Fruit fly (Drosophila melanogaster): Measurements from ENCODE around the gene CG33783.

The CG33783 gene

DNA sequence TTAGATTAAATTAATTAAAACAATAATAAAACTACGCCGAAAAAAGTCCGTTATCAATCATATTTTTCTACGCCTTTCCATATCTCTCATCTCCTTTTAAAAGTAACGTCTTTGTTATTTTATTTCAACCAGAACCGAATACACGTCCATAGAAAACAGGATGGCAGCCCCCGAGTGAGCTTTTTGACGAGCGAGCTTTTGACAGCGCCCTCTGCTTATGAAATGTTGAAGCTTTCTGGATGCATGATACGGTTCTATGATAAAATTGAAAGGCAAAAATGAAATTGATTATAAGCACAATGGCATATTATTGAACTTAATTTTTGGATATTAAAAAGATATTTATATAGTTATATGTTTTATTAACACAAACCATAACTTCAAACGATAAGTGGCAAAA, 10.1 kb downstream of the CG33783 start:
- TF ChIP-seq noc (tag; optimal IDR thresholded peaks at IDR 0.05): no peak

DNA sequence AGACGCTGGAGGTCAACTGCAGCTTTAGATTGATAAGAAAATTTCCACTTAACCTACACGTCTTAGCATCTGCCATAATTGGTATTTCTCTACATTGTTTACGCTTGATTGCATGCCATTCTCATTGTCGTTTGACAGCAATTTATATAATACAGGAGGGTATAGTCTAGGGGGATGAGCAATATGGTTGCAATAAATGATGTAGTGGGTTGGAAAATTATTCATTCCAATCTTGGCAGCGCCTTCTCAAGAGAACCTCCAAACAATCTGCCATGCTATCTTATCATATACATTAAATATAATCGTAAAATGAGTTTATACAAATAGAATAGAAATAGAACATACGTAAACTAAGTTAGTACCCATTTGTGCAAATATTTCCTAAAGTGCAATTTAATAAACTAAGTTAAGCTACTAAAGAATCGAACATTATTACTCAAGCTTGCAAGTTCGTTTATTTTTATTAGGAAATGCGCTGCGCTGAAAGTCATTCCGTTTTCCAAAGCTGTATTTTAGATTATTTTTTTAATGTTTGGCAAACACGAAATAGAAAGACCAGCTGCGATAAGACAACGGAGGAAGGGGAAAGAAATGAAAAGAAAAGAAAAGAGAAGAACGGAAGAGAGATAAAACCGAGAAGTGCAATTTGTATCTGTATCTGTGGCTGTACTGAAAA, 12.0 kb downstream of the CG33783 start:
- no peak for TF ChIP-seq noc (tag; optimal IDR thresholded peaks at IDR 0.05)

DNA sequence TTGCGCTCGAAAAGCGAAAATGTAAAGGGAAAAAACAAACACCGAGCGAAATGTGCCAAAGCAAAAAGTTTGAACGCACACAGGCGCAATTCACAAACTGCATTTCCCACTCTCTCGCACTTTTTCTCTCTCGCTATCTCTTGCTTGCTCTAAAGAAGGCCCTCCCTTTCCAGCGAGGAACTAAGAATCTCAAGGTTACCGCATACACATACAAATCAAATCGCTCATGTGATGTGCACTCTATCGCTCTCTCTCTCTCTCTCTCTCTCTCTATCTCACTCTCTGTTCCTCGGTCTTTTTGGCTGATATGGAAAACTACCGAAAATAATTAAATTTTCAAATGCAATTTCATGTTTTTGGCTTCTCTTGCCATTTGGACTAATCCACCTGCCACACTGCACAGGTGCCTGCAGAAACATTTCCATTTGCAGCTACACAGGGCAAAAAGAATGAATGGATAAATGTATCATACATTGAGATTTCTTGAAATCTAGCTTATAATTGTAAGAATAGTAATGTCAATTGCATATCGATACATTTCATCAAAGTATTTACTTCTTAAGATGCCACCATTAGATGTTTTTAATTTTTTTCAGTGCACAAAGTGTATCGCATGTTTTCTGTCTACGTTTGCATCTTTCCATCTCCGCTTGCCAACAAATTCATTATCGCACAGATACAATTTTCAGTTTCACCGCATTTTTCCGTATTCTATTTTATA, 12.9 kb downstream of the CG33783 start:
- no peak for TF ChIP-seq noc (tag; optimal IDR thresholded peaks at IDR 0.05)

DNA sequence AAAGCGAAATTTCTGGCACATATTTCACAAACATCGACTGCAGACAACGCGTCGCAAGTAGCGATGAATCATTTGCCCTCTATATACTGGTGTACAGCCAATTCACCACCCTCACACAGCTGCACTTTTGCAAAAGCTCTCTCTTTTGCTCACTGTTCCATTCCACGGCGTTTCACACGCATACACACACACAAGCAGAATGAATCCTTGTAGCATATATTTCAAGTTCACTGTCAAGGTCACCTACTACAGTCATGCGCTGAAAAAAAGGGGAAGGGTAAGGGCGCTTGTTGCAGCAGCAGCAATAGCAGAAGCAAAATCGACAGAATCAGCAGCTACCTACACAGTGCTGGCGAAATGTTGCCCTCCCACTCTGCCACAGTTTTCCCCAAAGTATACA, 14.1 kb downstream of the CG33783 start:
- TF ChIP-seq noc (tag; optimal IDR thresholded peaks at IDR 0.05): no peak

DNA sequence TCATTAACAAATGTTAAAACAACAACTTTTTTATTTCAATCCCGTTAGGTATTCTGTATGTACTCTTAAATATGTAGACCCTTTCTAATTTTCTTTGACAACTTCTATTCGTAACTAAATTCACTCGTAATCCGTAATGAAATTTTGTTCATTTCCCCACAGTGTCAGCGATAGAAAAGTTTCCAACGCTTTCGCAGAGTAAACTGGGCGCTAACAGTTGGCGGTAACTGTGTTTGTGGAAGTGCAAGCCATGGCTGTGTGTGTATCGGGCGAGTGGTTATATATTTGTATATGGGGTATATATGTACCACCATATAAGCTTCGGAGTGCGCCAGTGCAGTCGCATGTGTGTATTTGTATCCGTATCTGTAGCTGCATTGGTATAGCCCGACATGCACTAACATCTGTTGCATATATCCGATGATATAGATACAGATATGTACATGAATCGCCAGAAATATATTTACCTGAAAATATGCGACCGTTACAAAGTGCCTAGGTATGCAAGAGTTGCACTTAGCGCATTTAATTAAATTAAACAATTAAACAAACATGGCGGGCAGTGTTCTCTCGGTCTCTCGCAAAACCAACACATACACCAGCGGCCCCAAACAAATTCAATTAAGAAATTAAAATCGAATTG, 15.0 kb downstream of the CG33783 start:
- no peak for TF ChIP-seq noc (tag; optimal IDR thresholded peaks at IDR 0.05)

DNA sequence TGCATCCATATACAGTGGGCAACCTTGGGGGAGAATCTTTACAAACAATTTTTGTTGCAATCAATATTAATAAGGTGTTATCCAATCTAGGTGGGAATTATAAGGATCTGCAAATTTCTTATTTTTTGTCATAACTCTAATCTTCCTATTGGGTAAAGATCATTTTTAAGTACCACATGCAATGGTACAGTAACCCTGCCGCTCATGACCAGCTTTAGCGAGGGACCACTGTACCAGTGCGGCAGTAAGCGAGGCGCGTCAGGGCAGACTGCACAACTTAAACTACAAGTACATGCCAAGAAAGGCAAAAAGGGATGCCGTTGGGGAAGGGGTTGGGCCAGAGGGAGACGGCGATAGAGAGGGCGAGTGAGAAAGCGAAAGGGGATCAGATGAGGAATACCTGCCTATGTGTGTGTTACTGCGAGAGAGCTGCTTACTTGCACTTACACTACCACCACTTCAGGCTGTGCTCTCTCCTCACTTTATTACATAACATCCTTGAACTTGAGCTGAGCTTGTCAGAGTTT, 16.0 kb downstream of the CG33783 start:
- TF ChIP-seq noc (tag; optimal IDR thresholded peaks at IDR 0.05): no peak

DNA sequence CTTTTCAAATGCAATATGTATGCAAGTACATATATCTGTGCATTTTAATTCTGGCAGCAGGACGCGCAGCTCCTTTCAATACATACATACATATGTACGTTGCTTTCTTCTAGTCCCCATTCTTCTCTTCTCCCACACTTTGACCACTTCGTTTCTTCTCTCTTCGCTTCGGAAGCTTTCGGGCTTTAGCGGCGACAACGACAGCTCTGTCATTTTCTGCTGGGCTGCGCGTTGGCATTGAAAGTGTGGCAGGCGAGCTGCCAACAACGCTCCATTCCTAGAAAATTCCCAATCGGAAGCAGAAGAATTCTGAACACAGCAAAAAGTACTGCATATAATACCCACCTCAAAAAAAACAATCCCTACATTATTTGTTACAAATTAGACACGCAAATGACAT, 16.5 kb downstream of the CG33783 start:
- TF ChIP-seq noc (tag; optimal IDR thresholded peaks at IDR 0.05): no peak

DNA sequence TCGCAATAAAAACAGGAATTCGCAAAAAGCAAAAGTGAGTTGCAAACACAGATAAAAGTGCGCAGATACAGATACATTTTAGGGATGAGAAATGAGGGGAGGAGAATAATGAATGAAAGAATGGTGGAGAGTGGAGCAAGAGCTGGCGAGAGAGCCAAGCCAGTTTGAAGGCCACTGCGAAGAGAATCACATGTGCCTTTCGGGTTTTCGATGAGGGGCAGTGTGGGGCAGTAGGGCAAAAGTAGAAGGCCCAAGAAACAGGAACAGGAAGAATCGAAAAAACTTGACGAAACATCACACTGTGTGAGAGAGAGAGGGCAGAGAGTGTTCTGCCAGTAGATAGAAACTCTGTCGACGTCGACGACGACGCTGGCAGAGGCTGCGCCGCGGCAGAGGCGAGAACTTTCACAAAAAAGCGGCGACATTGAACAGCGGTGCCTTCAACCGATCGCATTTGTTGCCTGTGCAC, 17.6 kb downstream of the CG33783 start:
- TF ChIP-seq noc (tag; optimal IDR thresholded peaks at IDR 0.05): no peak

DNA sequence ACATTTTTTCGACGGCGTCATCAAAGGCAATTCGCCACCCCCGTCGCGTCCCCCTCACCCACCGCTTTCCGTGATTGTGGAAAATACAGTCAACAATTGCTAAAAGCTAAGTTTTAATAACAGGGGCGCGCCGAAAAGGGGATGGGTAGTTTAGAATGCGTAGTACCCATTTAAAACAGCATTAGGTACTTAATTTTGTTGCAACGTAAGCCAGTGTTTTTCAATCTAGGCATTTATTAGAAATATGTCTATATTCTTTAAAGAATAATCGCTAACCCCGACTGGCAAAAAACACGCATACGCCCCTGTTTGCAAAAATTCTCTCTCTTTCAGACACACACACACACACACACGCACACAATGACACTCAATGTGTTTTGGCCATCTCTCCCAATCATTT, 18.3 kb downstream of the CG33783 start:
- TF ChIP-seq noc (tag; optimal IDR thresholded peaks at IDR 0.05): peak; percentile 93

DNA sequence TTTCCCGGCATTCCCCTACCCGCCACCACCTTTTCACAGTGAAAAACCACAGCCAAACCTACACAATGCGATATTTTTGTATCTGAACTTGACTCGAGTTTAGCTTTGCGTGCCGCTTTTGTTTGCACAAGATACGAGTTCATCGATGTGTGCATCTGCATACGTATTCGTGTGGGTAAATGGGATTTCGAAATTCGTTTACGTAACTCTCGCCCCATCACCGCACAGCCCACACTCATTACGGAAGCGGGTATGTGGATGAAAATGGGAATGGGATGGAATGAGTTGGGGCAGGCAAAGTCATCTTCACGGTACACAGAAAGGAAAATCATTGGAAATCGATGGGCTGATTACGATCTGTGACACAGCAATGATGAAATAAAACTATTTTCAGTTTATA, 19.7 kb downstream of the CG33783 start:
- TF ChIP-seq noc (tag; optimal IDR thresholded peaks at IDR 0.05): no peak

DNA sequence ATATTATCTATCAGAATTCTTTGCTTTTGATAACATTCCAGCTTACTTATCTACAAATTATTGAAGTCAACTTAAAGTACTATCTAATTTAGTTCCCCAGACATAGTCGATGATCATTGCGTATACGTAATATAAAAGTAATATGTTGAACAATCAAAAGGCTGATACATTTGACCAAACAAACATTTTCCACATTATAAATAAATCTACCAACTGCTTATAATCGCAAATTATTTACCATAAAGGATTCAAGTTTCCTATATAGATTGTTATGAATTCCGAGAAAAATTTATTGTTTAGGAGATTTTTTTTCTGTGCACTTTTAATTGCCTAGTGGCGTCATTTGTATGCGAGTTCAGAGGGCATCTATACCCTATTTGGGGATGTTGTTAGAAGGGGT, 20.1 kb downstream of the CG33783 start:
- no peak for TF ChIP-seq noc (tag; optimal IDR thresholded peaks at IDR 0.05)

DNA sequence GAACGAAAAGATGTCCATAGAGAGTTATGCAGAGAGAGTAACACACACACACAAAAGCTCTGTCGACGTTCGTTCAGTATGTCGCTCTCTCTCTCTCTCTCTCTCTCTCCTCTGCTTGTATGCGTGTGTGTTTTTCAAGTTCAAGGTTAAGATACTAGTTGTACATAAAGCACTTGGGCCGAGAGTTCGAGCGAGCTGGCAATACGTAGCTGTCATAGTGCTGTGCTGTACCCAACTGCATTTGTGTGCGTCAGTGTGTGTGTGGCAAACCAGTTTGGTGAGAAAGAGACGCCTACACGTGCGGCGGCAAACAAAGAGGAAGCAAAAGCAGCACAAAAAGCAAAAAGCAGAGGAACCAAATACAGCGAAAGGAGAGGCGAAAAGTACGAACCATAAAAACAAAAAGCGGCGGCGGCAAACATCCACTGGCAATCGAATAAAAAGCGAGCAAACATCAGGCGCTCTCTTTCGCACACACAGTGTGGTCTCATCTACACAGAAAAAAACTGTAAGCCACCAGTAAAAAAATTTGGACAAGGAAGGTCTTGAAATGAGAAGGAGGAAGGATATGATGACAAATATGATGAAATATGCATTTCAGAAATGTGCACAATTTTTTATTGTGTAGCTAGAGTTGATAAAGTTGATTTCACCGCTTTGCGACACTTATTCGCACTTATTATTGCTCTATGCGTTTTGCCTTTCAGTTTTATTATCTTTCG, 20.8 kb downstream of the CG33783 start:
- peak; percentile 77 for TF ChIP-seq noc (tag; optimal IDR thresholded peaks at IDR 0.05)

DNA sequence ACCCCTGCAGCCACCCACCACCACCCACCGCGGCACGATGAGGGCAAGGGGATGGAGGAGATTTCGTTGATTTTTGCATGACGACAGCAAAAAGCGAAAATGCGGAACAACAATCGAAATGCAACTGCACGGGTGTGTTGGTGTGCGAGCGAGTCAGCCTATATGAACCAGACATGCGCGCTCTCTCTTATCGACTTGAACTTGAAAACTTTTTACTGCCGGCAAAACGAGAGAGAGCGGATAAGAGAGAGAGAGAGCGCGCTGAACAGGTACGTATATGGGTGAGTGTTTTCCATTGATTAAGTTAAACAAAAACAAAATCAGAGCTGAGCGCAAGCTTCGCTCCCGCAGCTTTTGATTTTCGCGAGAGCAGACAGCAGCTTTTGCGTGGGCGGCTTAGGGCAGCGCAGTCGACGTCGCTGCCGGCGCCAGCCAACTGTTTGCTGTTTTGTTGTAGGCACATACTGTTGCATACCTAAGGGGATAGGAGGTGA, 22.6 kb downstream of the CG33783 start:
- TF ChIP-seq noc (tag; optimal IDR thresholded peaks at IDR 0.05): no peak

DNA sequence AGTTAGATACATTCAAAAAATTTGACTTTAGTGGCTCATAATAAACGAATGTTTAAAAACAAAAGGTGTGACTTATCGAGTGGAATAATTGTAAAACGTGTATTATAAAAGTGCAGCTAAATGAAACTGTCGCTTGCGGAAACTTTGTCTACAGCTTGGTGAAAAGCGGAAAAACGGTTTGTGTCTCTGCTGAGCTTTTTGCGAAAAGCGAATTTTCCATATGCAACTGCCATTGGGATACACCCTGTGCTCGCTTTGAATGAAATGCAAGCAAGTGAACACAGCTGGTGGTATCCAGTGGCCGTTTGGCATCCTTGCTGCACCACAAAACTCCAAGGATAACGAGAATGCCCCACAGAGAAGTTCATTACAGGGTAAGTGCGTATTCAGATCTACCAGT, 24.3 kb downstream of the CG33783 start:
- TF ChIP-seq noc (tag; optimal IDR thresholded peaks at IDR 0.05): no peak

DNA sequence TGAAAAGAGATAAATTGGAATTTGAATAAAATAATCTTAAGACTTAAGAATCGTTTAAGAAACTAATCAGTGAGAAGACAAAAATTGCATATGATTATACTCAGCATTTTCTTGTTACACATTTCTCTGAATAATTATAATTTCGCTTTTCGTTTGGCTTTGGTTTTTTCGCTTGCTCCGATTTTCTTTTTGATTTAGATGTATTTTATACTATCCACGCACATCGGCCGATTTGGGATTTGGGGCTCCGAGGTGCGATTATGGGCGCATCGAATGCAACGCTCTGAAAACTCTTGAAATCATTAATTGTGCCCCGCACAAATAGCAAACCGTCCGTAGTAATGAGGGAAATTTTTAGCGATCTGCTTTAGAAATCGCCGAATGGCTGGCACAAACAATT, 24.9 kb downstream of the CG33783 start:
- TF ChIP-seq noc (tag; optimal IDR thresholded peaks at IDR 0.05): no peak
